Worm (Caenorhabditis elegans): ENCODE measurements around the gene F55G11.7.

- TF ChIP-seq ztf-29 (GFP tag; IDR thresholded peaks at IDR 0.05): no peak
- TF ChIP-seq ztf-23 (GFP tag; IDR thresholded peaks at IDR 0.05): no peak
- no peak for TF ChIP-seq flt-1 (GFP tag; IDR thresholded peaks at IDR 0.05)
- TF ChIP-seq klf-2 (GFP tag; conservative IDR thresholded peaks at IDR 0.05): no peak
- no peak for TF ChIP-seq tab-1 (GFP tag; IDR thresholded peaks at IDR 0.05)
- TF ChIP-seq cog-1 (tag; optimal IDR thresholded peaks at IDR 0.05): no peak
- TF ChIP-seq med-1 (GFP tag; optimal IDR thresholded peaks at IDR 0.05; ENCODE audit: insufficient read depth): no peak
- no peak for TF ChIP-seq T22C8.4 (GFP tag; IDR thresholded peaks at IDR 0.05)
These were observed 49.3 kb downstream of the F55G11.7 start for ce11 chrIV:13009507-13009906.

Measured in whole organism, midembryonic.